Worm (Caenorhabditis elegans) whole organism, mixed stage, embryonic: ENCODE data around the gene Y113G7A.13.

Experiments used
- bed-3 ChIP-seq: fragments of 200-800 bp; sonication (Bioruptor generic); optimal IDR thresholded peaks from 3 replicates; lab custom pipeline; 2018; ENCODE audit warnings: mild to moderate bottlenecking, missing genetic modification characterization, moderate library complexity, missing compliant biosample characterization
- blmp-1 ChIP-seq: fragments of 150-350 bp; optimal IDR thresholded peaks from 2 replicates; lab custom pipeline; 2014; ENCODE audit warnings: missing biosample characterization, missing genetic modification characterization
- ceh-39 ChIP-seq: fragments of 150-350 bp; optimal IDR thresholded peaks from 2 replicates; lab custom pipeline; 2014; ENCODE audit warnings: missing biosample characterization, missing genetic modification characterization
- ceh-83 ChIP-seq: fragments of 200-800 bp; sonication (Bioruptor generic); optimal IDR thresholded peaks from 2 replicates; lab custom pipeline; 2018; ENCODE audit warnings: mild to moderate bottlenecking, missing genetic modification characterization, missing compliant biosample characterization
- ces-1 ChIP-seq: fragments of 150-350 bp; optimal IDR thresholded peaks from 2 replicates; lab custom pipeline; 2014; ENCODE audit warnings: missing biosample characterization, missing genetic modification reagents, missing genetic modification characterization
- cnd-1 ChIP-seq: fragments of 200-800 bp; sonication (Bioruptor generic); optimal IDR thresholded peaks from 2 replicates; lab custom pipeline; 2018; ENCODE audit warnings: mild to moderate bottlenecking, missing genetic modification characterization, missing compliant biosample characterization
- drap-1 ChIP-seq: fragments of 200-800 bp; sonication (Bioruptor generic); optimal IDR thresholded peaks from 3 replicates; lab custom pipeline; 2018; ENCODE audit warnings: mild to moderate bottlenecking, missing genetic modification characterization, missing compliant biosample characterization
- elt-1 ChIP-seq: sonication (generic microtip); optimal IDR thresholded peaks from 2 replicates; lab custom pipeline; 2017; ENCODE audit warnings: missing genetic modification characterization, mild to moderate bottlenecking, missing compliant biosample characterization, antibody characterized with exemption, moderate library complexity, borderline replicate concordance; ENCODE audit not compliant: insufficient read depth
- elt-3 ChIP-seq: fragments of 150-350 bp; optimal IDR thresholded peaks from 2 replicates; lab custom pipeline; 2014; ENCODE audit warnings: missing biosample characterization, missing genetic modification characterization
- flh-1 ChIP-seq: fragments of 200-800 bp; sonication (Bioruptor generic); optimal IDR thresholded peaks from 2 replicates; lab custom pipeline; 2018; ENCODE audit warnings: mild to moderate bottlenecking, missing genetic modification characterization, moderate library complexity, missing compliant biosample characterization
- ham-2 ChIP-seq: fragments of 200-800 bp; sonication (Bioruptor generic); optimal IDR thresholded peaks from 2 replicates; lab custom pipeline; 2018; ENCODE audit warnings: mild to moderate bottlenecking, missing genetic modification characterization, missing compliant biosample characterization
- hlh-1 ChIP-seq: fragments of 150-350 bp; optimal IDR thresholded peaks from 2 replicates; lab custom pipeline; 2014; ENCODE audit warnings: missing biosample characterization, missing genetic modification reagents, missing genetic modification characterization
- lin-13 ChIP-seq: fragments of 150-350 bp; optimal IDR thresholded peaks from 2 replicates; lab custom pipeline; 2014; ENCODE audit warnings: missing biosample characterization, missing genetic modification characterization
- lin-32 ChIP-seq: fragments of 200-800 bp; sonication (Bioruptor generic); optimal IDR thresholded peaks from 2 replicates; lab custom pipeline; 2018; ENCODE audit warnings: mild to moderate bottlenecking, missing genetic modification characterization, missing compliant biosample characterization
- mep-1 ChIP-seq: fragments of 150-350 bp; optimal IDR thresholded peaks from 2 replicates; lab custom pipeline; 2017; ENCODE audit warnings: missing biosample characterization, missing genetic modification reagents, missing genetic modification characterization, inconsistent platforms
- mls-2 ChIP-seq: sonication (generic microtip); optimal IDR thresholded peaks from 2 replicates; lab custom pipeline; 2016; ENCODE audit warnings: mild to moderate bottlenecking, missing genetic modification characterization, moderate library complexity, missing compliant biosample characterization
- nhr-12 ChIP-seq: fragments of 150-350 bp; optimal IDR thresholded peaks from 2 replicates; lab custom pipeline; 2014; ENCODE audit warnings: missing biosample characterization, missing genetic modification characterization
- nhr-2 ChIP-seq: fragments of 150-350 bp; optimal IDR thresholded peaks from 2 replicates; lab custom pipeline; 2014; ENCODE audit warnings: missing biosample characterization, missing genetic modification characterization
- nhr-237 ChIP-seq: fragments of 150-350 bp; optimal IDR thresholded peaks from 2 replicates; lab custom pipeline; 2014; ENCODE audit warnings: missing biosample characterization, missing genetic modification characterization
- nhr-28 ChIP-seq: fragments of 150-350 bp; optimal IDR thresholded peaks from 2 replicates; lab custom pipeline; 2014; ENCODE audit warnings: missing biosample characterization, missing genetic modification characterization
- nhr-76 ChIP-seq: sonication (generic microtip); optimal IDR thresholded peaks from 2 replicates; lab custom pipeline; 2017; ENCODE audit warnings: missing biosample characterization, missing genetic modification characterization
- pha-4 ChIP-seq: fragments of 150-350 bp; optimal IDR thresholded peaks from 2 replicates; lab custom pipeline; 2018; ENCODE audit warnings: missing biosample characterization, missing genetic modification reagents, missing genetic modification characterization
- sem-2 ChIP-seq: fragments of 200-800 bp; sonication (Bioruptor generic); optimal IDR thresholded peaks from 2 replicates; lab custom pipeline; 2018; ENCODE audit warnings: mild to moderate bottlenecking, missing genetic modification characterization, missing compliant biosample characterization
- snpc-4 ChIP-seq: fragments of 150-350 bp; optimal IDR thresholded peaks from 2 replicates; lab custom pipeline; 2014; ENCODE audit warnings: missing biosample characterization, missing genetic modification characterization
- sptf-1 ChIP-seq: sonication (generic microtip); optimal IDR thresholded peaks from 2 replicates; lab custom pipeline; 2017; ENCODE audit warnings: mild to moderate bottlenecking, missing genetic modification characterization, moderate library complexity, missing compliant biosample characterization
- tbx-8 ChIP-seq: fragments of 200-800 bp; sonication (Bioruptor generic); optimal IDR thresholded peaks from 2 replicates; lab custom pipeline; 2018; ENCODE audit warnings: mild to moderate bottlenecking, missing genetic modification characterization, moderate library complexity, missing compliant biosample characterization
- unc-120 ChIP-seq: sonication (generic microtip); optimal IDR thresholded peaks from 2 replicates; lab custom pipeline; 2017; ENCODE audit warnings: missing genetic modification characterization, missing compliant biosample characterization; ENCODE audit not compliant: poor library complexity, severe bottlenecking
- unc-39 ChIP-seq: fragments of 150-350 bp; optimal IDR thresholded peaks from 2 replicates; lab custom pipeline; 2014; ENCODE audit warnings: missing biosample characterization, missing genetic modification characterization
- unc-62 ChIP-seq: fragments of 150-350 bp; optimal IDR thresholded peaks from 2 replicates; lab custom pipeline; 2014; ENCODE audit warnings: missing biosample characterization, missing genetic modification reagents, missing genetic modification characterization
- zip-8 ChIP-seq: fragments of 150-350 bp; optimal IDR thresholded peaks from 2 replicates; lab custom pipeline; 2014; ENCODE audit warnings: missing biosample characterization, missing genetic modification characterization
- ztf-11 ChIP-seq: fragments of 150-350 bp; optimal IDR thresholded peaks from 2 replicates; lab custom pipeline; 2014; ENCODE audit warnings: missing biosample characterization, missing genetic modification characterization

The Y113G7A.13 gene

DNA sequence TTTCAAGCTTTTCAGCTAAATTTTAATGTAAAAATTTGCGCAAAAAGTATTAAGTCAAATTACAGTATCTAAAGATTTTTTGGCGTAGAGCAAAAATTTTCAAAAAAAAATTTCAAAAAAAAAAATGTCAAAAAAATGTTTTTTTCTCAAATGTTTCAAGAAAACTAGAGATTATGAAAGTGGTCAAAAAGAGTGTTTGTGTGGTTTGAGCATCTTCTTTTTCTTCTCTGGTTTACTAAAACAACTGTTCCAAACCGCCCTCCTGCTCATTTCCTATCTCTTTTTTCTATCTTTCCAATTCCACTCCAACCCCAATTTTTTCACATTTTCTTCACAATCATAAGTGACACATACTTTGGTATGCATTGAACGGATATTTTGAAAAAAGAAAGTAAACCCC lies 5.7 kb upstream of the Y113G7A.13 start, which contains the start of gene Y113G7A.12:
Y113G7A.12 (plus strand) TSS at position 301 of the 400 bp plus-strand sequence.
- peak; percentile 15 for TF ChIP-seq hlh-1 (tag; lab: Kevin White, UChicago)
- TF ChIP-seq drap-1 (GFP tag; lab: Kevin White, UChicago) = no peak

- TF ChIP-seq unc-39 (tag; lab: Kevin White, UChicago) (no peak), blmp-1 (no peak), ceh-39 (no peak), lin-13 (no peak), lin-32 (GFP tag; lab: Kevin White, UChicago) (no peak), nhr-237 (tag; lab: Kevin White, UChicago) (no peak), snpc-4 (tag; lab: Kevin White, UChicago) (no peak), pha-4 (tag; lab: Kevin White, UChicago) (no peak)
- TF ChIP-seq, all 35 proteins: peak for 0
These were observed 4.3 kb upstream of the Y113G7A.13 start for ce11 chrV:20143711-20144110.

DNA sequence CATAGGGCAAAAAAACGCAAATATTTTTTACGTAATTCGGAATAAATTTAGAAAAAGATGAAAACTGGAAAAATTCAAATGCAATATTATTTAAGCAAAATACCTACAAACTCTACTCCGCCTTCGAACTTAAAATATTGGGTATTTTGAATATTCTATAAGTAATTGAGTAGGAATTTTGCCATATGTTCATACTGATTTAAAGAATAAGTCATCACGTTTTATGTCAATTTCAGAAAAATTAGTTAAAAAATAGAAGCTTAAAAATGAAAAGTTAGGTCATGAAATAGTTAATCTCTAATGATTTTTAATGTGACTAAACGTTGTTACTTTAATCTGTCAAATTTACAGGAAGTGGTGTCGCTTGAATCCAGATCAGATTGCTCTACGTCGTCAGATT lies 3.4 kb downstream of the Y113G7A.13 start, which contains the start of gene F19B2.7:
F19B2.7 (plus strand) TSS at position 301 of the 400 bp plus-strand sequence.
- no peak for TF ChIP-seq ceh-39
- no peak for TF ChIP-seq mep-1 (tag; lab: Kevin White, UChicago)
- no peak for TF ChIP-seq nhr-237 (tag; lab: Kevin White, UChicago)
- TF ChIP-seq pha-4 (tag; lab: Kevin White, UChicago) = no peak
- no peak for TF ChIP-seq mls-2 (tag; lab: Kevin White, UChicago)
- no peak for TF ChIP-seq unc-62 (GFP tag; lab: Kevin White, UChicago)
- no peak for TF ChIP-seq nhr-28 (tag; lab: Kevin White, UChicago)
- TF ChIP-seq nhr-2 (tag; lab: Kevin White, UChicago) = no peak
- TF ChIP-seq nhr-12 (tag; lab: Kevin White, UChicago) = no peak
- TF ChIP-seq elt-3 (tag; lab: Kevin White, UChicago) = no peak
- TF ChIP-seq cnd-1 (tag; lab: Kevin White, UChicago) = no peak
- TF ChIP-seq ceh-83 (GFP tag; lab: Kevin White, UChicago) = no peak
- TF ChIP-seq blmp-1 = no peak
- TF ChIP-seq elt-1 (tag; lab: Kevin White, UChicago) = no peak
- no peak for TF ChIP-seq tbx-8
- TF ChIP-seq ces-1 (GFP tag; lab: Kevin White, UChicago) = no peak

DNA sequence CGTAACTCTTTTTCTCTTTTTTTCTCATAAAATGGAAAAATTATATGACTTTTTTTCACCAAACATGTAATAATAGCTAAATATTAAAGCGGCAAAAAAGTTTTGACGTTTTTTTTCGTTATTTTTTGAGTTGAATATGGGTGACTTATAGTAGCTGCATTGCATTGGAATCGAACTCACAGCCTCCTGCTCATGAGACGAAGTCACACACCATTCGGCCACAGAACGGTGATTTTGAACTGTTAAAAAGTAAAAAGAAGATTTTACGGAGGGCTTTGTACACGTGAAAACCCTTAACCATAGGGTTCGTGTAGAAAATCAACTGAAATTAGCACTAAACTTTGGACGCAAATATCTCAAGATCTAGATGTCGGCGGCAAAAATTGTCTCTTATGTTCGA lies 3.9 kb downstream of the Y113G7A.13 start:
- TF ChIP-seq sptf-1 (no peak), nhr-237 (tag; lab: Kevin White, UChicago) (no peak), nhr-12 (tag; lab: Kevin White, UChicago) (no peak), flh-1 (no peak), snpc-4 (tag; lab: Kevin White, UChicago) (no peak), unc-39 (tag; lab: Kevin White, UChicago) (no peak), ceh-39 (no peak), unc-62 (GFP tag; lab: Kevin White, UChicago) (no peak), elt-1 (tag; lab: Kevin White, UChicago) (no peak), ceh-83 (GFP tag; lab: Kevin White, UChicago) (no peak), hlh-1 (tag; lab: Kevin White, UChicago) (no peak), bed-3 (GFP tag; lab: Kevin White, UChicago) (no peak), cnd-1 (tag; lab: Kevin White, UChicago) (no peak), nhr-76 (tag; lab: Kevin White, UChicago) (no peak), ham-2 (GFP tag; lab: Kevin White, UChicago) (no peak), zip-8 (tag; lab: Kevin White, UChicago) (no peak), pha-4 (tag; lab: Kevin White, UChicago) (no peak), unc-120 (tag; lab: Kevin White, UChicago) (no peak)

- no peak for TF ChIP-seq mep-1 (tag; lab: Kevin White, UChicago)
- no peak for TF ChIP-seq sem-2
- no peak for TF ChIP-seq elt-3 (tag; lab: Kevin White, UChicago)
- no peak for TF ChIP-seq elt-1 (tag; lab: Kevin White, UChicago)
- TF ChIP-seq ztf-11 (tag; lab: Kevin White, UChicago) = no peak
- TF ChIP-seq sptf-1 = no peak
- no peak for TF ChIP-seq zip-8 (tag; lab: Kevin White, UChicago)
These were observed 10.2 kb downstream of the Y113G7A.13 start, which contains the start of gene F19B2.6 for ce11 chrV:20158223-20158622. F19B2.6 (plus strand) TSS chrV:20158523.
